Fruit fly (Drosophila melanogaster) whole organism, embryonic: ENCODE measurements around the gene CG14195.

Experiments
- Adf1 ChIP-seq: fragments of 200-800 bp; sonication (Bioruptor generic); IDR thresholded peaks from 2 replicates; pipeline ENCODE4 v1.3.6; 2022; ENCODE audit warnings: missing biosample characterization, missing genetic modification characterization
- Antp ChIP-seq: fragments of 200-800 bp; sonication (Bioruptor generic); optimal IDR thresholded peaks from 3 replicates; lab custom pipeline; 2016; ENCODE audit warnings: missing biosample characterization, missing genetic modification characterization
- Blimp-1 ChIP-seq: fragments of 200-800 bp; sonication (Bioruptor generic); optimal IDR thresholded peaks from 3 replicates; lab custom pipeline; 2018; ENCODE audit warnings: missing biosample characterization, missing genetic modification characterization, mild to moderate bottlenecking, moderate library complexity, missing genetic modification reagents
- CG10979 ChIP-seq: fragments of 200-800 bp; sonication (Bioruptor generic); optimal IDR thresholded peaks from 2 replicates; lab custom pipeline; 2018; ENCODE audit warnings: missing biosample characterization, mild to moderate bottlenecking, missing genetic modification characterization, moderate library complexity
- CG12071 ChIP-seq: fragments of 200-800 bp; sonication (Bioruptor generic); optimal IDR thresholded peaks from 3 replicates; lab custom pipeline; 2018; ENCODE audit warnings: missing biosample characterization, mild to moderate bottlenecking, missing genetic modification characterization
- CG13287 ChIP-seq: fragments of 200-800 bp; sonication (Bioruptor generic); IDR thresholded peaks from 2 replicates; pipeline ENCODE4 v1.3.6; 2022; ENCODE audit warnings: missing biosample characterization, missing genetic modification characterization; ENCODE audit not compliant: partially characterized antibody
- CG13894 ChIP-seq: fragments of 200-800 bp; sonication (Bioruptor generic); optimal IDR thresholded peaks from 3 replicates; lab custom pipeline; 2018; ENCODE audit warnings: missing biosample characterization, mild to moderate bottlenecking, missing genetic modification characterization, moderate library complexity
- CG15479 ChIP-seq: fragments of 200-800 bp; sonication (Bioruptor generic); optimal IDR thresholded peaks from 3 replicates; lab custom pipeline; 2019; ENCODE audit warnings: missing biosample characterization, mild to moderate bottlenecking, missing genetic modification characterization, moderate library complexity
- CG1832 ChIP-seq: fragments of 200-800 bp; sonication (Bioruptor generic); optimal IDR thresholded peaks from 2 replicates; lab custom pipeline; 2017; ENCODE audit warnings: missing biosample characterization, mild to moderate bottlenecking, missing genetic modification characterization, inconsistent platforms
- CG2199 ChIP-seq: fragments of 200-800 bp; sonication (Bioruptor generic); IDR thresholded peaks from 3 replicates; pipeline ENCODE4 v1.3.6; 2022; ENCODE audit warnings: missing biosample characterization, missing genetic modification characterization
- CG32772 ChIP-seq: fragments of 200-800 bp; sonication (Bioruptor generic); IDR thresholded peaks from 2 replicates; pipeline ENCODE4 v1.3.6; 2022; ENCODE audit warnings: missing biosample characterization, missing genetic modification characterization
- CG4707 ChIP-seq: fragments of 200-800 bp; sonication (Bioruptor generic); optimal IDR thresholded peaks from 2 replicates; lab custom pipeline; 2018; ENCODE audit warnings: missing biosample characterization, mild to moderate bottlenecking, missing genetic modification characterization, moderate library complexity
- CG4854 ChIP-seq: fragments of 200-800 bp; sonication (Bioruptor generic); optimal IDR thresholded peaks from 2 replicates; lab custom pipeline; 2016; ENCODE audit warnings: missing biosample characterization, missing genetic modification characterization, inconsistent platforms
- CG5245 ChIP-seq: fragments of 200-800 bp; sonication (Bioruptor generic); optimal IDR thresholded peaks from 3 replicates; lab custom pipeline; 2016; ENCODE audit warnings: missing biosample characterization, missing genetic modification characterization
- CG6683 ChIP-seq: fragments of 200-800 bp; sonication (Bioruptor generic); optimal IDR thresholded peaks from 2 replicates; lab custom pipeline; 2017; ENCODE audit warnings: missing biosample characterization, mild to moderate bottlenecking, missing genetic modification characterization, missing genetic modification reagents
- Camta ChIP-seq: fragments of 200-800 bp; sonication (Bioruptor generic); optimal IDR thresholded peaks from 2 replicates; lab custom pipeline; 2016; ENCODE audit warnings: missing biosample characterization, missing genetic modification characterization
- D19B ChIP-seq: fragments of 200-800 bp; sonication (Bioruptor generic); optimal IDR thresholded peaks from 2 replicates; lab custom pipeline; 2017; ENCODE audit warnings: missing biosample characterization, mild to moderate bottlenecking, missing genetic modification characterization
- Eip74EF ChIP-seq, 2 experiments: fragments of 200-800 bp in 1 of 2; fragments of >200 bp in 1 of 2; sonication (Bioruptor generic) in 1 of 2; optimal IDR thresholded peaks; 2 replicates each; lab custom pipeline; 2017 to 2019; ENCODE audit warnings: missing biosample characterization in 2 of 2, missing genetic modification characterization in 2 of 2, mild to moderate bottlenecking in 1 of 2, moderate library complexity in 1 of 2
- Gug ChIP-seq: fragments of 200-800 bp; sonication (Bioruptor generic); IDR thresholded peaks from 4 replicates; pipeline ENCODE4 v1.3.6; 2022; ENCODE audit warnings: missing biosample characterization, missing genetic modification characterization
- H15 ChIP-seq: fragments of 200-800 bp; sonication (Bioruptor generic); IDR thresholded peaks from 3 replicates; pipeline ENCODE4 v1.3.6; 2022; ENCODE audit warnings: missing biosample characterization, missing genetic modification characterization
- Hmr ChIP-seq: fragments of 200-800 bp; sonication (Bioruptor generic); optimal IDR thresholded peaks from 3 replicates; lab custom pipeline; 2017; ENCODE audit warnings: mild to moderate bottlenecking, missing biosample characterization, missing genetic modification reagents, missing genetic modification characterization
- MTF-1 ChIP-seq: fragments of 200-800 bp; sonication (Bioruptor generic); optimal IDR thresholded peaks from 2 replicates; lab custom pipeline; 2018; ENCODE audit warnings: missing biosample characterization, mild to moderate bottlenecking, missing genetic modification characterization, borderline replicate concordance
- Med ChIP-seq: fragments of 200-800 bp; sonication (Bioruptor generic); peaks from one replicate; lab custom pipeline; 2016; ENCODE audit warnings: missing biosample characterization, missing genetic modification characterization, mild to moderate bottlenecking, inconsistent platforms, moderate library complexity
- Meics ChIP-seq: fragments of 200-800 bp; sonication (Bioruptor generic); optimal IDR thresholded peaks from 2 replicates; lab custom pipeline; 2017; ENCODE audit warnings: missing biosample characterization, mild to moderate bottlenecking, missing genetic modification characterization
- NC2β ChIP-seq: fragments of 200-800 bp; sonication (Bioruptor generic); optimal IDR thresholded peaks from 2 replicates; lab custom pipeline; 2016; ENCODE audit warnings: missing biosample characterization, missing genetic modification characterization
- Pdp1 ChIP-seq, 2 experiments: fragments of 200-800 bp; sonication (Bioruptor generic); optimal IDR thresholded peaks; 3 replicates each; lab custom pipeline; 2016; ENCODE audit warnings: missing biosample characterization in 2 of 2, missing genetic modification characterization in 2 of 2, mild to moderate bottlenecking in 1 of 2, moderate library complexity in 1 of 2
- Six4 ChIP-seq: fragments of 200-800 bp; sonication (Bioruptor generic); optimal IDR thresholded peaks from 2 replicates; lab custom pipeline; 2016; ENCODE audit warnings: missing biosample characterization, missing genetic modification characterization
- TFAM ChIP-seq: fragments of 200-800 bp; sonication (Bioruptor generic); optimal IDR thresholded peaks from 2 replicates; lab custom pipeline; 2017; ENCODE audit warnings: missing biosample characterization, missing genetic modification characterization, inconsistent platforms
- abd-A ChIP-seq: fragments of 200-800 bp; sonication (Bioruptor generic); optimal IDR thresholded peaks from 3 replicates; lab custom pipeline; 2019; ENCODE audit warnings: missing biosample characterization, mild to moderate bottlenecking, missing genetic modification characterization, moderate library complexity
- bigmax ChIP-seq: fragments of 200-800 bp; sonication (Bioruptor generic); optimal IDR thresholded peaks from 2 replicates; lab custom pipeline; 2018; ENCODE audit warnings: missing biosample characterization, mild to moderate bottlenecking, missing genetic modification characterization
- bsh ChIP-seq, 2 experiments: fragments of 200-800 bp; sonication (Bioruptor generic); optimal IDR thresholded peaks; 2 replicates each; lab custom pipeline; 2017 to 2018; ENCODE audit warnings: mild to moderate bottlenecking in 2 of 2, missing biosample characterization in 2 of 2, missing genetic modification characterization in 2 of 2, moderate library complexity in 1 of 2
- cg ChIP-seq: fragments of 200-800 bp; sonication (Bioruptor generic); optimal IDR thresholded peaks from 3 replicates; lab custom pipeline; 2019; ENCODE audit warnings: missing biosample characterization, mild to moderate bottlenecking, missing genetic modification characterization, moderate library complexity
- chinmo ChIP-seq: fragments of 200-800 bp; sonication (Bioruptor generic); IDR thresholded peaks from 4 replicates; pipeline ENCODE4 v1.3.6; 2022; ENCODE audit warnings: missing biosample characterization, missing genetic modification characterization; ENCODE audit not compliant: partially characterized antibody
- crol ChIP-seq: fragments of 200-800 bp; sonication (Bioruptor generic); IDR thresholded peaks from 2 replicates; pipeline ENCODE4 v1.3.6; 2022; ENCODE audit warnings: missing biosample characterization, missing genetic modification characterization
- da ChIP-seq: fragments of 200-800 bp; sonication (Bioruptor generic); optimal IDR thresholded peaks from 2 replicates; lab custom pipeline; 2016; ENCODE audit warnings: missing biosample characterization, missing genetic modification characterization
- fd102C ChIP-seq: fragments of 200-800 bp; sonication (Bioruptor generic); optimal IDR thresholded peaks from 2 replicates; lab custom pipeline; 2018; ENCODE audit warnings: missing biosample characterization, mild to moderate bottlenecking, missing genetic modification characterization, moderate library complexity
- gem ChIP-seq: fragments of 200-800 bp; sonication (Bioruptor generic); optimal IDR thresholded peaks from 2 replicates; lab custom pipeline; 2019; ENCODE audit warnings: missing biosample characterization, mild to moderate bottlenecking, missing genetic modification characterization, moderate library complexity
- her ChIP-seq: fragments of 200-800 bp; sonication (Bioruptor generic); optimal IDR thresholded peaks from 2 replicates; lab custom pipeline; 2016; ENCODE audit warnings: missing biosample characterization, missing genetic modification characterization
- hth ChIP-seq: fragments of >200 bp; optimal IDR thresholded peaks from 2 replicates; lab custom pipeline; 2017; ENCODE audit warnings: inconsistent platforms
- kay ChIP-seq: fragments of 200-800 bp; sonication (Bioruptor generic); optimal IDR thresholded peaks from 2 replicates; lab custom pipeline; 2016; ENCODE audit warnings: missing biosample characterization, missing genetic modification characterization
- ken ChIP-seq: fragments of 200-800 bp; sonication (Bioruptor generic); IDR thresholded peaks from 3 replicates; pipeline ENCODE4 v1.3.6; 2022; ENCODE audit warnings: missing biosample characterization, missing genetic modification characterization
- nom ChIP-seq: fragments of 200-800 bp; sonication (Bioruptor generic); optimal IDR thresholded peaks from 2 replicates; lab custom pipeline; 2017; ENCODE audit warnings: missing biosample characterization, missing genetic modification characterization, mild to moderate bottlenecking, moderate library complexity, missing genetic modification reagents
- otp ChIP-seq: fragments of 200-800 bp; sonication (Bioruptor generic); IDR thresholded peaks from 3 replicates; pipeline ENCODE4, ENCODE4 v1.3.6; 2022; ENCODE audit warnings: missing biosample characterization, missing genetic modification characterization
- pita ChIP-seq: fragments of 200-800 bp; sonication (Bioruptor generic); optimal IDR thresholded peaks from 2 replicates; lab custom pipeline; 2017; ENCODE audit warnings: missing biosample characterization, mild to moderate bottlenecking, missing genetic modification characterization
- ro ChIP-seq: fragments of 200-800 bp; sonication (Bioruptor generic); IDR thresholded peaks from 2 replicates; pipeline ENCODE4 v1.3.6; 2022; ENCODE audit warnings: missing biosample characterization, missing genetic modification characterization
- slou ChIP-seq: fragments of 200-800 bp; sonication (Bioruptor generic); optimal IDR thresholded peaks from 3 replicates; lab custom pipeline; 2016; ENCODE audit warnings: missing biosample characterization, missing genetic modification characterization
- sqz ChIP-seq: fragments of 200-800 bp; sonication (Bioruptor generic); optimal IDR thresholded peaks from 3 replicates; lab custom pipeline; 2018; ENCODE audit warnings: missing biosample characterization, mild to moderate bottlenecking, missing genetic modification characterization
- sr ChIP-seq: fragments of 200-800 bp; sonication (Bioruptor generic); IDR thresholded peaks from 3 replicates; pipeline ENCODE4 v1.3.6; 2022; ENCODE audit warnings: missing biosample characterization, missing genetic modification characterization
- toy ChIP-seq: fragments of 200-800 bp; sonication (Bioruptor generic); IDR thresholded peaks from 2 replicates; pipeline ENCODE4 v1.3.6; 2022; ENCODE audit warnings: missing biosample characterization, missing genetic modification characterization

Gene CG14195

DNA sequence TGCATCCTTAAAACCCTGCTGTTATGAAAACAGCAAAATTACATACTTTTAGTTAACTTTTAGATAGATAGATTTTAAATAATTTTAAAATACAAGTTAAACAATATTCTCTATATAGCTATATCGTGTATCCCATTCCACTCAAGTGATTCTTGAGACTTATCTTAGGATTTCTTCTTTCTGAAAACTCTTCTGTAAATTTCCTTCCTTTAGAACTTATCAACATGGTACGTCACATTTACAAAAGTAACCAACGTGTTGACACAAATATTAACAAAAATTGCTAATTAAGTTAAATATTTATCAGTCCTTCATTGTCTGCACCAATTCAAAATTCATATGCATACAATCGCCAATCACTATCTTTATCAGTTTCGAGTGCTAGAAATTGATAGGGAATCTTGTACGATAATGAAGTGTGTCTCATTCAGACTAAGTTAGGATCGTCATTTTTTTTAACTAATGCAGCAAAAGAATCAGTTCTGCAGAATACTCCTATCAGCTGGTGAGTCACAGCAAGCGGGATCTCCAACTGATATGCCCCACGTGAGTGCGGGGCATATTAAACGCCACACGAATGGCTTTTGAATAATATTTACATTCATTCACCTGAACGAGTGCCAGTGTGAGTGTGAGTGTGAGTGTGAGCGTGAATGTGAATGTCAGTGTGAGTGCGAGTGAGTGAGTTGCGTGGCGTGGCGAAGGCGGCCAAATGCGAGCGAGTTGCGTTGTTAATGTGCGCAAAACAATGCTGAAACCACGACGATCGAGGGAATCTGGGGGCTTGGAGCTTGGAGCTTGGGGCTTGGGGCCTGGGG lies 44.1 kb downstream of the CG14195 start (continued):
- TF ChIP-seq CG5245 (GFP tag; lab: Kevin White, UChicago) (no peak), H15 (GFP tag; lab: Robert Waterston, UW) (no peak), fd102C (GFP tag; lab: Kevin White, UChicago) (no peak), CG6683 (no peak), ken (GFP tag; lab: Robert Waterston, UW) (no peak), nom (GFP tag; lab: Kevin White, UChicago) (no peak), CG4707 (no peak), her (GFP tag; lab: Kevin White, UChicago) (peak; percentile 2), CG13287 (GFP tag; lab: Robert Waterston, UW) (0 out of 2 replicates have a peak, but pooled peaks have one; percentile 24), Six4 (GFP tag; lab: Kevin White, UChicago) (no peak), Pdp1 (GFP tag; optimal IDR thresholded peaks at IDR 0.05; lab: Kevin White, UChicago) (peak in 1 of 2 experiments; percentile 48), CG1832 (GFP tag; lab: Kevin White, UChicago) (peak; percentile 13), MTF-1 (peak; percentile 0), gem (tag; lab: Kevin White, UChicago) (no peak), Eip74EF (GFP tag; optimal IDR thresholded peaks at IDR 0.05; lab: Kevin White, UChicago) (no peak), CG4854 (GFP tag; lab: Kevin White, UChicago) (no peak), slou (GFP tag; lab: Kevin White, UChicago) (no peak), Antp (GFP tag; lab: Kevin White, UChicago) (no peak), otp (GFP tag; lab: Robert Waterston, UW) (no peak), Camta (no peak), bsh (GFP tag; optimal IDR thresholded peaks at IDR 0.05; lab: Kevin White, UChicago) (no peak), Meics (no peak), toy (no peak), TFAM (GFP tag; lab: Kevin White, UChicago) (no peak), CG10979 (no peak), ro (GFP tag; lab: Robert Waterston, UW) (no peak), Hmr (peak; percentile 24), Gug (GFP tag; lab: Robert Waterston, UW) (no peak), Blimp-1 (GFP tag; lab: Kevin White, UChicago) (no peak)

DNA sequence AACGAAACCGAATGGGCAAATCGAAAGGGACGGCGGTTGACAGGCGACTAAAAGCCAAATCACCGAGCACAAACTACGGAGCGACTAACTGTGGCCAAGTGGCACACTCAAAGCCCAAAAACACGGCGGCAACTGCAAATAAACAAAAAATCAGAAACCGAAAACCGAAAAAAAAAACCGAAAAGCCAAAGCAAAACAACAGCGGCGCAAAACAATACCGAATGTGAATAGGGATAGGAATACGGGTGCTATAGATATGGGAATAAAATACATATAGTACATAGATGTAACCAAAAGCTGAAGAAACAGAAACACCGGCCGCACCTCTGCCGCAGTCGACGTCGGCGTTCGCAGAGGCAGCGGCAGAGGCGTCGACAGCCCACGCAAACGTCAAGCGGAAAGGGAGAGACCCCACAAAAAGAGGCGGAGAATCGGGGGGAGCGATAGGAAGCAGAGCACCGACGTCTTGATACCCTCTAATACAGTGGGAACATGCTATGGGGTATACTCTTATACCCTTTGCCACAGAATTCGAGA lies 44.8 kb downstream of the CG14195 start, which contains the start of gene RhoGAP18B:
RhoGAP18B (minus strand) TSS at position 51 of the 537 bp plus-strand sequence.
- TF ChIP-seq sqz (peak; percentile 9), da (GFP tag; lab: Kevin White, UChicago) (no peak), CG2199 (GFP tag; lab: Robert Waterston, UW) (peak; percentile 98), CG12071 (GFP tag; lab: Kevin White, UChicago) (no peak), kay (GFP tag; lab: Kevin White, UChicago) (no peak), CG13894 (tag; lab: Kevin White, UChicago) (peak; percentile 83), Adf1 (GFP tag; lab: Robert Waterston, UW) (peak; percentile 98), cg (peak; percentile 17), abd-A (tag; lab: Kevin White, UChicago) (peak; percentile 69), D19B (peak; percentile 71), Med (GFP tag; lab: Kevin White, UChicago) (peak; percentile 16), CG15479 (GFP tag; lab: Kevin White, UChicago) (no peak), sr (GFP tag; lab: Robert Waterston, UW) (peak; percentile 97), chinmo (GFP tag; lab: Robert Waterston, UW) (peak; percentile 83; the same call in 2 of the 4 replicates), bigmax (GFP tag; lab: Kevin White, UChicago) (no peak), NC2β (GFP tag; lab: Kevin White, UChicago) (no peak), Pdp1 (GFP tag; optimal IDR thresholded peaks at IDR 0.05; lab: Kevin White, UChicago) (peak in 1 of 2 experiments; percentile 34), hth (no peak), pita (GFP tag; lab: Kevin White, UChicago) (no peak), crol (GFP tag; lab: Robert Waterston, UW) (peak; percentile 60), CG32772 (no peak)
